Worm (Caenorhabditis elegans): ENCODE measurements around the gene best-24.

Gene best-24

DNA sequence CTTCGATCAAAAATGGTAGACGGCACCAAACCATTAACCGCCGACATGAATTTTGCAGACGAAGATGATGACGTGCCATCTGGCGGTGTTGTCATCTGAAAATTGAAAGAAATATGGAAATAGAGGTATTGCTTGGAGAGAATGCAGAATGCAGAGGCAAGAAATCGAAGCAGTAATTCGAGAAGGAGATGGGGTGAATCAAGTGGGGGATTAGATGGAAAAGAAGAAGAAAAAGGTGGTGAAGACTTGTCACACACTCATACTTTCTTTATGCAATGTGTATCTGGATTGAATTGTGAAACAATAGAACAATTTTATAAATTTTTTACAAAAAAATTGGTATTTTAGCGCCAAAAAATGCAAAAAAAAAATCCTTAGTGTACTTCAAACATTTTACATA lies 24.0 kb downstream of the best-24 start, which contains the start of gene tag-250:
tag-250 (minus strand) TSS at position 101 of the 400 bp plus-strand sequence.
- no peak for TF ChIP-seq nhr-129 (tag; optimal IDR thresholded peaks at IDR 0.05)

DNA sequence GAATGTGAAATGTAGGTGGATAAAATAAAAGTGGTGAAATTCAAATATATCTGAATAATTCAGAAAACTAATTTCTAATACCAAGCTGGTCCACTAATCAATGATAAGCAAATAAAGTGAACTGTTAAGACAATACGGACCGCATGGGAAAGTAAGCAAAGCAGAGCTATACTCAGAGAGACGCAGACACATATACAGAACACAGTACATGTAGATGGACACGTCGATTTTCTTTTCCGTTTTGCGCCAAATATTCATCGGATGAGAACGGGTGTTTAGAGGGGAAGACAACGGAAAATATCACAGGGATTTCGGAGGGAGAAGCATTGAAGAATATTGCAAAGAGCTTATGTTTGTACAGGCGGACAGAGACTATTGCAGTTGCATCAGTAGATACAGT lies 25.1 kb downstream of the best-24 start:
- TF ChIP-seq lin-39 (tag; optimal IDR thresholded peaks at IDR 0.05) (no peak), mab-5 (tag; optimal IDR thresholded peaks at IDR 0.05) (no peak), zag-1 (tag; optimal IDR thresholded peaks at IDR 0.05) (no peak), ceh-16 (tag; optimal IDR thresholded peaks at IDR 0.05) (no peak), sem-4 (tag; optimal IDR thresholded peaks at IDR 0.05) (no peak), nhr-10 (tag; optimal IDR thresholded peaks at IDR 0.05) (no peak), mbf-1 (tag; optimal IDR thresholded peaks at IDR 0.05) (no peak), mdl-1 (tag; optimal IDR thresholded peaks at IDR 0.05) (no peak), unc-55 (GFP tag; optimal IDR thresholded peaks at IDR 0.05) (no peak)

DNA sequence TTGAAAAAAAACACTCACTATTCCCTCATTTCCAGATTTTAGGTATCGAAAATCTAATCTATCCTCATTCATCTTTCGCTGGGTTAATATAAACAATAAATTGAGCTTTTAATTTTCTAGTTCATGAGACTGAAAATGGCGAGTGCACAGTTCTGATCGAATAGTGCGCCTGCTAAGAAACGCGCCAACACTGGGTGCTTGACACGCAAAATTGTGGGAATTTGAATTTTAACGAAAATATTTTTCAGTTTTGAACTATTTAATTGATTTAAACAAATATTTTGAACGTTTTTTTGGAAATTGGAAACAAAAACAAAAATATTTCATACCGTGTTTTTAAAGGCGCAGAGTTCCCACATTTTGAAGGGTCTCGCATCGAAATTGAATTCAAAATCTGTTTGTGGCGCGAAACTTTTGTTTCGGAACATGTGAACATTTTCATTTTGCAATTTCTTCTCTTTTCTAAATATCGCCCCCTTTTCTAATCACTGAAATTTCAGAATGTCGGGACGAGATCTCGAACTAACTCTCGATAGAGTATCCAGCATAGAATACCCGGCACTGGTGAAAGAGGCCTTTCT lies 27.8 kb downstream of the best-24 start, which contains the start of the genes C29E4.13 and npp-15:
C29E4.13 (minus strand) TSS at position 169 of the 581 bp plus-strand sequence.
npp-15 (plus strand) TSS at position 495 of the 581 bp plus-strand sequence.
- TF ChIP-seq nhr-23 (tag; optimal IDR thresholded peaks at IDR 0.05): no peak
- peak; percentile 16 to 79 for TF ChIP-seq lsy-2 (tag; optimal IDR thresholded peaks at IDR 0.05)
- peak; percentile 65 for TF ChIP-seq unc-55 (GFP tag; optimal IDR thresholded peaks at IDR 0.05)
- TF ChIP-seq crh-2 (tag; optimal IDR thresholded peaks at IDR 0.05): peak; percentile 50
- TF ChIP-seq blmp-1 (tag; optimal IDR thresholded peaks at IDR 0.05; ENCODE audit: insufficient read depth): no peak
- TF ChIP-seq nhr-129 (tag; optimal IDR thresholded peaks at IDR 0.05): peak; percentile 39
- TF ChIP-seq unc-62 (GFP tag; optimal IDR thresholded peaks at IDR 0.05): no peak
- TF ChIP-seq nhr-10 (tag; optimal IDR thresholded peaks at IDR 0.05): no peak
- peak; percentile 62 for TF ChIP-seq nhr-25 (tag; optimal IDR thresholded peaks at IDR 0.05)
- peak; percentile 78 for TF ChIP-seq gmeb-1 (tag; optimal IDR thresholded peaks at IDR 0.05)

DNA sequence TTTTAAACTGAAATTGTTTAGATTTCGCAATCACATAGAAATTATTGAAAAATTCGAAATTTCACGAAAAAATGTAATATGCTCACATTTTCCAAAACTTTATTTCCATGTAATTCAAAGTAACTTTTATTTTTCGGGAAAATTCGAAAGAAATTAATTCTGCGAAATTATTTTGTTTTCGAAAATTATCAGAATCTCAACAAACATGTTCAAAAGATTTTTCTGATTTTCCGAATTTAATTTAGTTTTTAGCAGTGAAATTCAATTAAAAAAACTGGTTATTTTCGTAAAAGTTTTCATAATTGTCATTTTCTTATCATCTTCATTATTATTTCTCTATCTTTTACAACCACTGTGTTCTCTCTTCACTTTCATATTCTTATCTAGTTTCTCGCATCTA lies 32.4 kb downstream of the best-24 start, which contains the start of gene ran-2:
ran-2 (plus strand) TSS at position 301 of the 400 bp plus-strand sequence.
- TF ChIP-seq blmp-1 (tag; optimal IDR thresholded peaks at IDR 0.05; ENCODE audit: insufficient read depth) (peak; percentile 6), snpc-4 (tag; optimal IDR thresholded peaks at IDR 0.05) (no peak), fos-1 (tag; optimal IDR thresholded peaks at IDR 0.05) (peak; percentile 34), nhr-77 (tag; optimal IDR thresholded peaks at IDR 0.05) (no peak), aly-2 (tag; optimal IDR thresholded peaks at IDR 0.05) (no peak)

DNA sequence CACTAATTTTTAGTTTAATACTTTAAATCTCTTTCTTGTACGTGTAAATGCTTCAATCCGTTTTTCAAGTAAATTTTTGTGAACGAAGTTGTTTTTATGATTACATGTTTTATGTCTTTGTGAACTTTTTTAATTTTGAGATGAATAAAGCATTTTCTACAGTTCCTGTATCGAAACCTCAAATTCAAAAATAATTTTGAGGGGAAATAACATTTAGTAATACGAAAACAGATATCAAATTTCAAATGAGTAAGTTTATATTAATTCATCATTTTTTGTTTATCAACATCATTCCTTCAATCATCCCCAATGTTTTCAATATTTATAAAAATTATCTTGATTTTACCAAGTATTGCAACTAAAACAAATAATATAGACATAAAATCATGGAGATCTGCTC lies 36.7 kb downstream of the best-24 start, which contains the start of gene C29E4.10:
C29E4.10 (plus strand) TSS at position 301 of the 400 bp plus-strand sequence.
- TF ChIP-seq nhr-10 (tag; optimal IDR thresholded peaks at IDR 0.05) (no peak), snpc-4 (tag; optimal IDR thresholded peaks at IDR 0.05) (no peak), elt-3 (tag; optimal IDR thresholded peaks at IDR 0.05) (no peak), blmp-1 (tag; optimal IDR thresholded peaks at IDR 0.05; ENCODE audit: insufficient read depth) (no peak), nhr-6 (tag; optimal IDR thresholded peaks at IDR 0.05) (no peak), egl-27 (tag; optimal IDR thresholded peaks at IDR 0.05) (no peak), lsy-2 (tag; optimal IDR thresholded peaks at IDR 0.05) (no peak), nhr-11 (tag; optimal IDR thresholded peaks at IDR 0.05) (no peak), unc-39 (tag; optimal IDR thresholded peaks at IDR 0.05) (no peak), sma-3 (GFP tag; optimal IDR thresholded peaks at IDR 0.05) (no peak), ceh-82 (tag; optimal IDR thresholded peaks at IDR 0.05) (no peak), Y55F3AM.14 (GFP tag; optimal IDR thresholded peaks at IDR 0.05) (no peak), ztf-4 (tag; optimal IDR thresholded peaks at IDR 0.05) (no peak), mbf-1 (tag; optimal IDR thresholded peaks at IDR 0.05) (no peak), ceh-16 (tag; optimal IDR thresholded peaks at IDR 0.05) (no peak), skn-1 (tag; optimal IDR thresholded peaks at IDR 0.05) (no peak)

DNA sequence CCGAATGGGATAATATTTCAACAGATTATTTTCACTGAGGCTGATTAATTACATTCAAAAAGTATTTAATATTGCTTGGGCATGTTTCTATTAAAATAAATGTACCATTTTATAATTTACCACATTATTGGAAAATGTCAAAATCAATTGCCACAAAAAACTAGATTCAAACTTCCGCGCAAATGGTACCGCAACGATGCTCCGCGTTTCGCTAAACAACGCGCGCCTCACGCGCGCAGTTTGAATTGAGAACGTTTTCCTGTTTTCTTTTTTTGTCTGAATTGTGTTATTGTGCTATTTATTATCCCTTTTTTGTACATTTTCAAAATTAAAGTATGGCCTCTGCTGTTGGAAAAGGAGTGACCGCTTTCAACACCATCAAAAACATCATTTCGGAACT lies 40.0 kb downstream of the best-24 start, which contains the start of gene C29E4.12:
C29E4.12 (plus strand) TSS at position 333 of the 400 bp plus-strand sequence.
- TF ChIP-seq unc-55 (GFP tag; optimal IDR thresholded peaks at IDR 0.05): peak; percentile 86
- no peak for TF ChIP-seq nhr-23 (tag; optimal IDR thresholded peaks at IDR 0.05)
- TF ChIP-seq nhr-12 (tag; optimal IDR thresholded peaks at IDR 0.05): no peak
- TF ChIP-seq ztf-11 (tag; optimal IDR thresholded peaks at IDR 0.05): no peak
- no peak for TF ChIP-seq ZK546.5 (tag; optimal IDR thresholded peaks at IDR 0.05)
- peak; percentile 68 for TF ChIP-seq lin-13 (GFP tag; optimal IDR thresholded peaks at IDR 0.05)
- TF ChIP-seq ceh-82 (tag; optimal IDR thresholded peaks at IDR 0.05): no peak
- no peak for TF ChIP-seq elt-1 (tag; optimal IDR thresholded peaks at IDR 0.05)
- no peak for TF ChIP-seq skn-1 (tag; optimal IDR thresholded peaks at IDR 0.05)
- no peak for TF ChIP-seq nhr-237 (tag; optimal IDR thresholded peaks at IDR 0.05)
- TF ChIP-seq ztf-1 (GFP tag; conservative IDR thresholded peaks at IDR 0.05): no peak
- no peak for TF ChIP-seq blmp-1 (tag; optimal IDR thresholded peaks at IDR 0.05; ENCODE audit: insufficient read depth)
- peak; percentile 42 for TF ChIP-seq nhr-21 (tag; optimal IDR thresholded peaks at IDR 0.05)
- no peak for TF ChIP-seq nhr-6 (tag; optimal IDR thresholded peaks at IDR 0.05)
- peak; percentile 97 for TF ChIP-seq gmeb-1 (tag; optimal IDR thresholded peaks at IDR 0.05)
- TF ChIP-seq snpc-4 (tag; optimal IDR thresholded peaks at IDR 0.05): no peak
- TF ChIP-seq zag-1 (tag; optimal IDR thresholded peaks at IDR 0.05): no peak
- TF ChIP-seq sma-9 (GFP tag; optimal IDR thresholded peaks at IDR 0.05): peak; percentile 58
- no peak for TF ChIP-seq sma-9 (tag; optimal IDR thresholded peaks at IDR 0.05)
- TF ChIP-seq Y55F3AM.14 (GFP tag; optimal IDR thresholded peaks at IDR 0.05): no peak
- peak; percentile 51 to 88 for TF ChIP-seq lsy-2 (tag; optimal IDR thresholded peaks at IDR 0.05)
- no peak for TF ChIP-seq nhr-11 (tag; optimal IDR thresholded peaks at IDR 0.05)
- peak; percentile 64 for TF ChIP-seq nhr-129 (tag; optimal IDR thresholded peaks at IDR 0.05)
- peak; percentile 60 for TF ChIP-seq nhr-25 (tag; optimal IDR thresholded peaks at IDR 0.05)

Measured in whole organism, L2 larva.